Fruit fly (Drosophila melanogaster): ENCODE data around the gene Or85a.

Gene Or85a

DNA sequence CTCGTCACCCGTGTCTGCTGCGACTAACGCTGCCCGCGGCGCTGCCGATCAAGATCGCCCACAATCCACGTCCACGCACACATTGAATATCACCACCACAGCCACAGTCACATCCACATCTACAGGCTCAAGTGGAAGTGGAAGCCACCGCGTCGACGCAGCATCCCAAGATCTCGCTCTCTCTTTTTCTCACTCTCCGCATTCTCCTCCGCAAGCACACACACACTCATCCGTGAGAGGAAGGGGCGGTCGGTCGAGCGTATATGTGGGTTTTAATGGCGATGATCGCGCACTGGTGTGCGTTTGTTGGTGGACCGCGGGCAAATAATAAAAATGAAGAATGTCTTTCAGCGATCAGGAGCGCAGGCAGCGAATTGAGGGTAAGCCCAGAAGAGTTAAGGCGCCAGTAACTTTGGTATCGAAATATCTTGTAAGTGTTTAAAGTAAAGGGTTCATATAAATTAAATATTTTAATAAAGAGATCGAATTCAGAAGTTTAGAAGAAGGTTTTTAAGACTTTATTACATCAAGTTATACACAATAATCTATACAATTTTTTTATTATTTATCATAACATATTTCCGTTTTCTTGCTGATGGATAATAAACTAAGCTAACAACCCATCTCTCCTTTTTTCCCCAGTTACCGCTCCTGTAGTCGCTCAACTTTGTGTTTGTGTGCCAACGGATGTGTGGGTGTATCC is 12.4 kb downstream of the Or85a start, which contains the start of gene Poxm:
Gene Poxm (minus strand): TSS at position 25 of the 703 bp plus-strand sequence.
- peak; percentile 81 for TF ChIP-seq rgr (GFP tag; optimal IDR thresholded peaks at IDR 0.05)
- peak; percentile 44 for TF ChIP-seq N (GFP tag; optimal IDR thresholded peaks at IDR 0.05)
- peak; percentile 94 for TF ChIP-seq Sp1 (GFP tag; optimal IDR thresholded peaks at IDR 0.05)
- peak; percentile 19 for TF ChIP-seq Hr83 (GFP tag; optimal IDR thresholded peaks at IDR 0.05; ENCODE audit: poor library complexity, severe bottlenecking)
- TF ChIP-seq jim (GFP tag; optimal IDR thresholded peaks at IDR 0.05): no peak
- TF ChIP-seq dl (GFP tag; optimal IDR thresholded peaks at IDR 0.05; ENCODE audit: insufficient read depth in 1 of 2, partially characterized antibody in 2 of 2): peak; percentile 45 to 52
- TF ChIP-seq br (GFP tag; optimal IDR thresholded peaks at IDR 0.05): peak; percentile 62
- no peak for TF ChIP-seq brk (GFP tag; optimal IDR thresholded peaks at IDR 0.05)
- TF ChIP-seq Vsx2 (GFP tag; optimal IDR thresholded peaks at IDR 0.05; ENCODE audit: partially characterized antibody): no peak
- peak; percentile 90 for TF ChIP-seq h (GFP tag; optimal IDR thresholded peaks at IDR 0.05)
- TF ChIP-seq Dif (GFP tag; optimal IDR thresholded peaks at IDR 0.05; ENCODE audit: partially characterized antibody): peak; percentile 78
- TF ChIP-seq HLH106 (tag; optimal IDR thresholded peaks at IDR 0.05): peak; percentile 95
- peak in 1 of 2 experiments; percentile 93 for TF ChIP-seq foxo (GFP tag; optimal IDR thresholded peaks at IDR 0.05)
- no peak for TF ChIP-seq tai (GFP tag; optimal IDR thresholded peaks at IDR 0.05)
- TF ChIP-seq Abd-B (GFP tag; optimal IDR thresholded peaks at IDR 0.05): no peak
- peak; percentile 17 for TF ChIP-seq Mio (GFP tag; optimal IDR thresholded peaks at IDR 0.05)
- no peak for TF ChIP-seq GATAd (GFP tag; optimal IDR thresholded peaks at IDR 0.05)
- TF ChIP-seq pan (optimal IDR thresholded peaks at IDR 0.05): no peak
- peak; percentile 89 for TF ChIP-seq psq (GFP tag; optimal IDR thresholded peaks at IDR 0.05)
- peak; percentile 85 for TF ChIP-seq OdsH (GFP tag; optimal IDR thresholded peaks at IDR 0.05)
- TF ChIP-seq CG9705 (GFP tag; optimal IDR thresholded peaks at IDR 0.05): peak; percentile 87
- TF ChIP-seq Myc (optimal IDR thresholded peaks at IDR 0.05): no peak
- peak; percentile 90 for TF ChIP-seq fru (GFP tag; optimal IDR thresholded peaks at IDR 0.05)
- peak; percentile 97 for TF ChIP-seq dmrt93B (GFP tag; optimal IDR thresholded peaks at IDR 0.05)
- TF ChIP-seq usp (GFP tag; optimal IDR thresholded peaks at IDR 0.05): no peak
- peak; percentile 26 for TF ChIP-seq Jra (GFP tag; optimal IDR thresholded peaks at IDR 0.05)
- no peak for TF ChIP-seq CrebA (GFP tag; optimal IDR thresholded peaks at IDR 0.05; ENCODE audit: borderline replicate concordance)
- no peak for TF ChIP-seq woc (GFP tag; optimal IDR thresholded peaks at IDR 0.05)
- peak; percentile 49 for TF ChIP-seq Hnf4 (GFP tag; optimal IDR thresholded peaks at IDR 0.05)
- peak; percentile 46 for TF ChIP-seq dsf (GFP tag; optimal IDR thresholded peaks at IDR 0.05; ENCODE audit: borderline replicate concordance)
- TF ChIP-seq sv (GFP tag; optimal IDR thresholded peaks at IDR 0.05): peak; percentile 83
- no peak for TF ChIP-seq lola (GFP tag; optimal IDR thresholded peaks at IDR 0.05)
- TF ChIP-seq Hr78 (GFP tag; optimal IDR thresholded peaks at IDR 0.05): no peak
- peak; percentile 79 for TF ChIP-seq ey (GFP tag; optimal IDR thresholded peaks at IDR 0.05)
- peak; percentile 69 for TF ChIP-seq sage (GFP tag; optimal IDR thresholded peaks at IDR 0.05)
- no peak for TF ChIP-seq Rel (GFP tag; optimal IDR thresholded peaks at IDR 0.05)
- peak; percentile 54 for TF ChIP-seq Rel (tag; optimal IDR thresholded peaks at IDR 0.05)
- TF ChIP-seq Dfd (GFP tag; optimal IDR thresholded peaks at IDR 0.05): peak; percentile 83
- peak; percentile 1 for TF ChIP-seq CG32264 (GFP tag; optimal IDR thresholded peaks at IDR 0.05)

dm6 chr3R:8334471-8334783 is 12.9 kb downstream of the Or85a start:
- TF ChIP-seq psq (GFP tag; optimal IDR thresholded peaks at IDR 0.05) (peak; percentile 8), Dif (GFP tag; optimal IDR thresholded peaks at IDR 0.05; ENCODE audit: partially characterized antibody) (no peak), usp (GFP tag; optimal IDR thresholded peaks at IDR 0.05) (no peak), Mio (GFP tag; optimal IDR thresholded peaks at IDR 0.05) (no peak), Hr78 (GFP tag; optimal IDR thresholded peaks at IDR 0.05) (no peak)

dm6 chr3R:8334982-8335381 is 13.4 kb downstream of the Or85a start:
- TF ChIP-seq HLH106 (tag; optimal IDR thresholded peaks at IDR 0.05) (no peak), Hr78 (GFP tag; optimal IDR thresholded peaks at IDR 0.05) (no peak)
